Fruit fly (Drosophila melanogaster) S2 (cell line): ENCODE results near the gene Ten-m.

ENCODE experiments used
- CG8478 ChIP-seq: fragments of >200 bp; optimal IDR thresholded peaks from 2 replicates; lab custom pipeline; 2018
- CTCF ChIP-seq, 2 experiments: fragments of >200 bp; optimal IDR thresholded peaks; 2 replicates each; lab custom pipeline; 2018

- TF ChIP-seq CG8478 (lab: Kevin White, UChicago): no peak
- no peak for TF ChIP-seq CTCF (optimal IDR thresholded peaks at IDR 0.05; lab: Kevin White, UChicago)
These were observed 55.0 kb downstream of the Ten-m start for dm6 chr3L:22352634-22353033.
